Fruit fly (Drosophila melanogaster) whole organism, embryonic: ENCODE measurements around the gene not.

Experiments
- B-H2 ChIP-seq: fragments of 200-800 bp; sonication (Bioruptor generic); optimal IDR thresholded peaks from 2 replicates; lab custom pipeline; 2018; ENCODE audit warnings: missing biosample characterization, mild to moderate bottlenecking, missing genetic modification characterization
- CG10959 ChIP-seq: fragments of 200-800 bp; sonication (Bioruptor generic); IDR thresholded peaks from 2 replicates; pipeline ENCODE4 v1.3.6; 2022; ENCODE audit warnings: missing biosample characterization, missing genetic modification characterization
- CG11093 ChIP-seq: fragments of 200-800 bp; sonication (Bioruptor generic); IDR thresholded peaks from 3 replicates; pipeline ENCODE4 v1.3.6; 2022; ENCODE audit warnings: missing biosample characterization, missing genetic modification characterization
- CG11696 ChIP-seq: fragments of 200-800 bp; sonication (Bioruptor generic); IDR thresholded peaks from 2 replicates; pipeline ENCODE4 v1.3.6; 2022; ENCODE audit warnings: missing biosample characterization, missing genetic modification characterization
- CG13424 ChIP-seq: fragments of 200-800 bp; sonication (Bioruptor generic); optimal IDR thresholded peaks from 2 replicates; lab custom pipeline; 2019; ENCODE audit warnings: missing biosample characterization, mild to moderate bottlenecking, missing genetic modification characterization, moderate library complexity
- CG15479 ChIP-seq: fragments of 200-800 bp; sonication (Bioruptor generic); optimal IDR thresholded peaks from 3 replicates; lab custom pipeline; 2019; ENCODE audit warnings: missing biosample characterization, mild to moderate bottlenecking, missing genetic modification characterization, moderate library complexity
- CG16779 ChIP-seq: fragments of 200-800 bp; sonication (Bioruptor generic); IDR thresholded peaks from 2 replicates; pipeline ENCODE4 v1.3.6; 2022; ENCODE audit warnings: missing biosample characterization, missing genetic modification characterization
- CG17328 ChIP-seq: fragments of 200-800 bp; sonication (Bioruptor generic); IDR thresholded peaks from 2 replicates; pipeline ENCODE4 v1.3.6; 2022; ENCODE audit warnings: missing biosample characterization, missing genetic modification characterization
- CG17568 ChIP-seq: fragments of 200-800 bp; sonication (Bioruptor generic); optimal IDR thresholded peaks from 2 replicates; lab custom pipeline; 2018; ENCODE audit warnings: missing biosample characterization, mild to moderate bottlenecking, missing genetic modification characterization, moderate library complexity
- CG17912 ChIP-seq: fragments of 200-800 bp; sonication (Bioruptor generic); optimal IDR thresholded peaks from 2 replicates; lab custom pipeline; 2018; ENCODE audit warnings: missing biosample characterization, mild to moderate bottlenecking, missing genetic modification characterization
- CG18476 ChIP-seq: fragments of 200-800 bp; sonication (Bioruptor generic); optimal IDR thresholded peaks from 2 replicates; lab custom pipeline; 2016; ENCODE audit warnings: missing biosample characterization, mild to moderate bottlenecking, missing genetic modification characterization
- CG2199 ChIP-seq: fragments of 200-800 bp; sonication (Bioruptor generic); IDR thresholded peaks from 3 replicates; pipeline ENCODE4 v1.3.6; 2022; ENCODE audit warnings: missing biosample characterization, missing genetic modification characterization
- CG2202 ChIP-seq: fragments of 200-800 bp; sonication (Bioruptor generic); optimal IDR thresholded peaks from 2 replicates; lab custom pipeline; 2018; ENCODE audit warnings: missing biosample characterization, mild to moderate bottlenecking, missing genetic modification characterization
- CG30431 ChIP-seq: fragments of 200-800 bp; sonication (Bioruptor generic); optimal IDR thresholded peaks from 2 replicates; lab custom pipeline; 2017; ENCODE audit warnings: missing biosample characterization, missing genetic modification characterization
- CG32532 ChIP-seq: fragments of 200-800 bp; sonication (Bioruptor generic); IDR thresholded peaks from 2 replicates; pipeline ENCODE4 v1.3.6; 2022; ENCODE audit warnings: missing biosample characterization, missing genetic modification characterization
- CG33557 ChIP-seq: fragments of 200-800 bp; sonication (Bioruptor generic); optimal IDR thresholded peaks from 2 replicates; lab custom pipeline; 2019; ENCODE audit warnings: missing biosample characterization, mild to moderate bottlenecking, missing genetic modification characterization, moderate library complexity
- CG34224 ChIP-seq: fragments of 200-800 bp; sonication (Bioruptor generic); IDR thresholded peaks from 3 replicates; pipeline ENCODE4 v1.3.6; 2022; ENCODE audit warnings: missing biosample characterization, missing genetic modification characterization; ENCODE audit not compliant: partially characterized antibody
- CG34422 ChIP-seq: fragments of 200-800 bp; sonication (Bioruptor generic); IDR thresholded peaks from 3 replicates; pipeline ENCODE4 v1.3.6; 2022; ENCODE audit warnings: missing biosample characterization, missing genetic modification characterization
- CG4360 ChIP-seq: fragments of 200-800 bp; sonication (Bioruptor generic); IDR thresholded peaks from 2 replicates; pipeline ENCODE4 v1.3.6; 2022; ENCODE audit warnings: missing biosample characterization, missing genetic modification characterization
- CG4404 ChIP-seq: fragments of 200-800 bp; sonication (Bioruptor generic); IDR thresholded peaks from 2 replicates; pipeline ENCODE4 v1.3.6; 2022; ENCODE audit warnings: missing biosample characterization, missing genetic modification characterization
- CG6175 ChIP-seq: fragments of 200-800 bp; sonication (Bioruptor generic); IDR thresholded peaks from 3 replicates; pipeline ENCODE4 v1.3.6; 2022; ENCODE audit warnings: missing biosample characterization, missing genetic modification characterization
- CG6791 ChIP-seq: fragments of 200-800 bp; sonication (Bioruptor generic); IDR thresholded peaks from 3 replicates; pipeline ENCODE4 v1.3.6; 2022; ENCODE audit warnings: missing biosample characterization, missing genetic modification characterization; ENCODE audit not compliant: partially characterized antibody
- CG8765 ChIP-seq: fragments of 200-800 bp; sonication (Bioruptor generic); IDR thresholded peaks from 2 replicates; pipeline ENCODE4 v1.3.6; 2022; ENCODE audit warnings: missing biosample characterization, missing genetic modification characterization
- CG8924 ChIP-seq: fragments of 200-800 bp; optimal IDR thresholded peaks from 3 replicates; lab custom pipeline; 2019; ENCODE audit warnings: missing biosample characterization, mild to moderate bottlenecking, missing genetic modification characterization, moderate library complexity
- CG9932 ChIP-seq: fragments of 200-800 bp; sonication (Bioruptor generic); IDR thresholded peaks from 2 replicates; pipeline ENCODE4 v1.3.6; 2022; ENCODE audit warnings: missing biosample characterization, missing genetic modification characterization
- E2f2 ChIP-seq: fragments of 200-800 bp; sonication (Bioruptor generic); IDR thresholded peaks from 2 replicates; pipeline ENCODE4 v1.3.6; 2022; ENCODE audit warnings: missing biosample characterization, missing genetic modification characterization
- Fer3 ChIP-seq: fragments of 200-800 bp; sonication (Bioruptor generic); optimal IDR thresholded peaks from 2 replicates; lab custom pipeline; 2018; ENCODE audit warnings: missing biosample characterization, mild to moderate bottlenecking, missing genetic modification characterization, moderate library complexity
- Kr ChIP-seq: fragments of 200-800 bp; sonication (Bioruptor generic); optimal IDR thresholded peaks from 2 replicates; lab custom pipeline; 2017; ENCODE audit warnings: missing biosample characterization, mild to moderate bottlenecking, missing genetic modification characterization
- Lim3 ChIP-seq: fragments of 200-800 bp; sonication (Bioruptor generic); IDR thresholded peaks from 2 replicates; pipeline ENCODE4 v1.3.6; 2022; ENCODE audit warnings: missing biosample characterization, missing genetic modification characterization
- MBD-R2 ChIP-seq: fragments of 200-800 bp; sonication (Bioruptor generic); IDR thresholded peaks from 2 replicates; pipeline ENCODE4 v1.3.6; 2022; ENCODE audit warnings: missing biosample characterization, missing genetic modification characterization
- Med ChIP-seq: fragments of 200-800 bp; sonication (Bioruptor generic); peaks from one replicate; lab custom pipeline; 2016; ENCODE audit warnings: missing biosample characterization, missing genetic modification characterization, mild to moderate bottlenecking, inconsistent platforms, moderate library complexity
- NC2α ChIP-seq: fragments of 200-800 bp; sonication (Bioruptor generic); optimal IDR thresholded peaks from 2 replicates; lab custom pipeline; 2016; ENCODE audit warnings: missing biosample characterization, missing genetic modification characterization
- Sry-β ChIP-seq: fragments of 200-800 bp; sonication (Bioruptor generic); optimal IDR thresholded peaks from 2 replicates; lab custom pipeline; 2018; ENCODE audit warnings: missing biosample characterization, mild to moderate bottlenecking, missing genetic modification characterization, moderate library complexity
- Ssrp ChIP-seq: fragments of 200-800 bp; sonication (Bioruptor generic); optimal IDR thresholded peaks from 2 replicates; lab custom pipeline; 2018; ENCODE audit warnings: missing biosample characterization, mild to moderate bottlenecking, missing genetic modification characterization, moderate library complexity
- bigmax ChIP-seq: fragments of 200-800 bp; sonication (Bioruptor generic); optimal IDR thresholded peaks from 2 replicates; lab custom pipeline; 2018; ENCODE audit warnings: missing biosample characterization, mild to moderate bottlenecking, missing genetic modification characterization
- caup ChIP-seq: fragments of 200-800 bp; sonication (Bioruptor generic); optimal IDR thresholded peaks from 3 replicates; lab custom pipeline; 2017; ENCODE audit warnings: missing biosample characterization, mild to moderate bottlenecking, missing genetic modification characterization, moderate library complexity; ENCODE audit not compliant: severe bottlenecking
- cg ChIP-seq: fragments of 200-800 bp; sonication (Bioruptor generic); optimal IDR thresholded peaks from 3 replicates; lab custom pipeline; 2019; ENCODE audit warnings: missing biosample characterization, mild to moderate bottlenecking, missing genetic modification characterization, moderate library complexity
- dan ChIP-seq: fragments of 200-800 bp; sonication (Bioruptor generic); IDR thresholded peaks from 2 replicates; pipeline ENCODE4 v1.3.6; 2022; ENCODE audit warnings: missing biosample characterization, missing genetic modification characterization
- danr ChIP-seq: fragments of 200-800 bp; sonication (Bioruptor generic); IDR thresholded peaks from 2 replicates; pipeline ENCODE4 v1.3.6; 2022; ENCODE audit warnings: missing biosample characterization, missing genetic modification characterization
- fd102C ChIP-seq: fragments of 200-800 bp; sonication (Bioruptor generic); optimal IDR thresholded peaks from 2 replicates; lab custom pipeline; 2018; ENCODE audit warnings: missing biosample characterization, mild to moderate bottlenecking, missing genetic modification characterization, moderate library complexity
- fd64A ChIP-seq: fragments of 200-800 bp; sonication (Bioruptor generic); optimal IDR thresholded peaks from 3 replicates; lab custom pipeline; 2018; ENCODE audit warnings: missing biosample characterization, mild to moderate bottlenecking, missing genetic modification characterization
- h ChIP-seq: fragments of >200 bp; optimal IDR thresholded peaks from 2 replicates; lab custom pipeline; 2017
- her ChIP-seq: fragments of 200-800 bp; sonication (Bioruptor generic); optimal IDR thresholded peaks from 2 replicates; lab custom pipeline; 2016; ENCODE audit warnings: missing biosample characterization, missing genetic modification characterization
- jigr1 ChIP-seq: fragments of 200-800 bp; sonication (Bioruptor generic); IDR thresholded peaks from 3 replicates; pipeline ENCODE4 v1.3.6; 2022; ENCODE audit warnings: missing biosample characterization, missing genetic modification characterization
- p53 ChIP-seq: fragments of 200-800 bp; sonication (Bioruptor generic); optimal IDR thresholded peaks from 2 replicates; lab custom pipeline; 2016; ENCODE audit warnings: missing biosample characterization, missing genetic modification characterization
- phol ChIP-seq: fragments of 200-800 bp; sonication (Bioruptor generic); optimal IDR thresholded peaks from 3 replicates; lab custom pipeline; 2018; ENCODE audit warnings: missing biosample characterization, mild to moderate bottlenecking, missing genetic modification characterization, moderate library complexity
- ro ChIP-seq: fragments of 200-800 bp; sonication (Bioruptor generic); IDR thresholded peaks from 2 replicates; pipeline ENCODE4 v1.3.6; 2022; ENCODE audit warnings: missing biosample characterization, missing genetic modification characterization
- sc ChIP-seq, 3 experiments: fragments of >200 bp in 2 of 3; fragments of 200-800 bp in 1 of 3; sonication (Bioruptor generic) in 1 of 3; optimal IDR thresholded peaks; 2 replicates in 2 of 3; 3 replicates in 1 of 3; lab custom pipeline; 2017; ENCODE audit warnings: mild to moderate bottlenecking in 1 of 3, missing biosample characterization in 1 of 3, missing genetic modification characterization in 1 of 3, missing genetic modification reagents in 1 of 3
- sna ChIP-seq: fragments of 200-800 bp; sonication (Bioruptor generic); IDR thresholded peaks from 2 replicates; pipeline ENCODE4 v1.3.6; 2022; ENCODE audit warnings: missing biosample characterization, missing genetic modification characterization; ENCODE audit not compliant: partially characterized antibody
- sob ChIP-seq: fragments of 200-800 bp; sonication (Bioruptor generic); IDR thresholded peaks from 2 replicates; pipeline ENCODE4 v1.3.6; 2022; ENCODE audit warnings: missing biosample characterization, missing genetic modification characterization
- zfh1 ChIP-seq: fragments of 200-800 bp; sonication (Bioruptor generic); IDR thresholded peaks from 3 replicates; pipeline ENCODE4 v1.3.6; 2022; ENCODE audit warnings: missing biosample characterization, missing genetic modification characterization

not gene

DNA sequence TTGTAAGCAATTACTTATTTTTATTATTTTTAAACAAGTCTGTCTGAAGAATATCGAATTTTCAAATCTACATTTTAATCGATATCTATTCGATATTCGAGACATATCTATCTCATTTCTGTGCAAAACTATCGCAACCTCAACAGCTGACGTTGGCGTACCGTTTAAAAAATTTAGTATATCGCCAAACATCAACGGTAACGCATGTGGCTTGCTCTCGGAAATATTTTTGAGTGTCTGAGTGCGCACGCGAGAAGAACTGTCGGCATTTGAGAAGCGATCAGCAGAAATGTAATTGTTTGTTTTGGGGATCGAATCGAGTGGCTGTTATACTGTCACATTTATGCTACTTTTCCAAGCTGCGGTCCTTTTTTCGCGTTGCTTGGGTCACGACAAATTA lies 3.9 kb upstream of the not start, which contains the start of gene MYPT-75D (continued):
- TF ChIP-seq CG11093 (no peak), dan (GFP tag; lab: Robert Waterston, UW) (no peak), fd64A (GFP tag; lab: Kevin White, UChicago) (no peak), h (lab: Kevin White, UChicago) (no peak), Fer3 (tag; lab: Kevin White, UChicago) (peak; percentile 0), ro (GFP tag; lab: Robert Waterston, UW) (no peak), CG2199 (GFP tag; lab: Robert Waterston, UW) (peak; percentile 88; the same call in 2 of the 3 replicates), CG32532 (GFP tag; lab: Robert Waterston, UW) (peak; percentile 29; the same call in 1 of the 2 replicates), Ssrp (tag; lab: Kevin White, UChicago) (no peak), B-H2 (GFP tag; lab: Kevin White, UChicago) (peak; percentile 67), Med (GFP tag; lab: Kevin White, UChicago) (peak; percentile 93), CG4360 (GFP tag; lab: Robert Waterston, UW) (no peak), phol (peak; percentile 23), CG16779 (GFP tag; lab: Robert Waterston, UW) (0 out of 2 replicates have a peak, but pooled peaks have one; percentile 35), CG33557 (GFP tag; lab: Kevin White, UChicago) (peak; percentile 24), CG13424 (tag; lab: Kevin White, UChicago) (peak; percentile 11), CG34422 (GFP tag; lab: Robert Waterston, UW) (peak; percentile 78; the same call in 1 of the 3 replicates), CG4404 (GFP tag; lab: Robert Waterston, UW) (no peak), Lim3 (GFP tag; lab: Robert Waterston, UW) (no peak), caup (GFP tag; lab: Kevin White, UChicago) (peak; percentile 23), her (GFP tag; lab: Kevin White, UChicago) (peak; percentile 64), zfh1 (no peak), CG17912 (GFP tag; lab: Kevin White, UChicago) (peak; percentile 36), CG18476 (no peak), CG34224 (peak; percentile 98), bigmax (no peak), cg (GFP tag; lab: Kevin White, UChicago) (peak; percentile 58), CG8924 (peak; percentile 56), CG6175 (GFP tag; lab: Robert Waterston, UW) (no peak), jigr1 (GFP tag; lab: Robert Waterston, UW) (no peak), Sry-β (GFP tag; lab: Kevin White, UChicago) (no peak), CG8765 (GFP tag; lab: Robert Waterston, UW) (no peak), MBD-R2 (peak; percentile 36), CG30431 (no peak), sc (optimal IDR thresholded peaks at IDR 0.05; lab: Kevin White, UChicago) (no peak), sc (GFP tag; optimal IDR thresholded peaks at IDR 0.05; lab: Kevin White, UChicago) (no peak), CG9932 (GFP tag; lab: Robert Waterston, UW) (peak; percentile 27; the same call in 1 of the 2 replicates), CG17568 (GFP tag; lab: Kevin White, UChicago) (no peak), CG15479 (GFP tag; lab: Kevin White, UChicago) (no peak), E2f2 (GFP tag; lab: Robert Waterston, UW) (peak; percentile 89), CG11696 (GFP tag; lab: Robert Waterston, UW) (0 out of 2 replicates have a peak, but pooled peaks have one; percentile 17), fd102C (GFP tag; lab: Kevin White, UChicago) (peak; percentile 25), CG10959 (GFP tag; lab: Robert Waterston, UW) (no peak), sob (GFP tag; lab: Robert Waterston, UW) (0 out of 2 replicates have a peak, but pooled peaks have one; percentile 33), CG6791 (GFP tag; lab: Robert Waterston, UW) (peak; percentile 84), p53 (GFP tag; lab: Kevin White, UChicago) (no peak), danr (GFP tag; lab: Robert Waterston, UW) (no peak), CG17328 (GFP tag; lab: Robert Waterston, UW) (no peak), NC2α (GFP tag; lab: Kevin White, UChicago) (no peak), Kr (GFP tag; lab: Kevin White, UChicago) (no peak), sna (GFP tag; lab: Robert Waterston, UW) (peak; percentile 79), CG2202 (peak; percentile 35)
